Fruit fly (Drosophila melanogaster): Measurements from ENCODE around the gene Karl.

Gene Karl

DNA sequence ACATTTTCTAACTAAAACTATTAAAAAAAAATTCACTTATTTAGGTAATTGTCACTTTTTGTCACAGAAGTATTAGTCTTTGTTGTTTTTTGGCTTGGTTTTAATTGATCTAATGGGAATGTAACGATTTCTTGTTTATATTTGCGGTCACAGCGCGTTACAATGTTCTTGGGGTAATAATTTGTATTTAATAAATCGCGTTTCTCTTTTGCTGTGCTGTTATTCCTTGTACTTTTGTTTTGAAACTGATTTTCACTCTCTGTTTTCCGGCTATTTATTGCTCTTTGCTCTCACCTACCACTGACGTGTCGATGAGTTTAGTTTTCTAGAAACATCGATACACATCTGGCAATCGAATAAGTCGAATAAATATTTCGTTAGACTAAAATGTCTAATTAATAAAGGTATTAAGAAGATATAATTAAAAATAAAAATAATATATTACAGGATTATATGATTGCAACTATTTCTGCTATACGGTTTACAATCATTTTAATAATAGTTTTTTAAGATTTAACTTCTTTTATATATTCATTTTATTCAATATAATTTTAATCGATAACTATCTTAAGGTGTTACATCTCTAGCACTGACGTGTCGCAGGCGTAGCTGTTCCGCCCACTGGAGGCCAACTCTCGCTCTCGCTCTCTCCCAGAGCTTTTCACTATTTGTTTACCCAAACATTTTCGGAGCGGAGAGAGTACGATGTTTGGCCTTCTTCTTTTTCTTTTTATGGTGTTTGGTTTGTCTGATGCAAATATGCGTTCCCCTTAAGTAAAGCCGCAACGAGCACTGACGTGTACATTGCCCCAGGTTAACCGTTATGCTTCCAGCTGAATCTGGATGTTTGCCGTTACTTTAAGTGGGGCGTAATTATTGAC lies 19.9 kb downstream of the Karl start, which contains the start of gene Hsc70-3 (continued):
- TF ChIP-seq nmo (GFP tag; optimal IDR thresholded peaks at IDR 0.05) (peak; percentile 53), exex (tag; optimal IDR thresholded peaks at IDR 0.05) (no peak), Lhr (GFP tag; optimal IDR thresholded peaks at IDR 0.05) (peak; percentile 41), Asciz (GFP tag; optimal IDR thresholded peaks at IDR 0.05) (peak; percentile 83), CG3838 (GFP tag; optimal IDR thresholded peaks at IDR 0.05) (no peak), aop (GFP tag; IDR thresholded peaks at IDR 0.05) (no peak), crp (GFP tag; optimal IDR thresholded peaks at IDR 0.05) (no peak), ftz-f1 (GFP tag; optimal IDR thresholded peaks at IDR 0.05) (peak; percentile 47), Hr78 (GFP tag; optimal IDR thresholded peaks at IDR 0.05) (peak in 1 of 2 experiments; percentile 6), trem (tag; optimal IDR thresholded peaks at IDR 0.05) (peak; percentile 29), CG7745 (tag; optimal IDR thresholded peaks at IDR 0.05) (peak; percentile 68), CG2678 (tag; optimal IDR thresholded peaks at IDR 0.05) (peak; percentile 53), ab (GFP tag; optimal IDR thresholded peaks at IDR 0.05) (no peak), bcd (GFP tag; optimal IDR thresholded peaks at IDR 0.05) (no peak), CG17829 (tag; optimal IDR thresholded peaks at IDR 0.05) (peak; percentile 46), CG9609 (GFP tag; optimal IDR thresholded peaks at IDR 0.05) (no peak), CG10366 (GFP tag; IDR thresholded peaks at IDR 0.05) (no peak), Hr39 (optimal IDR thresholded peaks at IDR 0.05) (no peak), disco-r (GFP tag; optimal IDR thresholded peaks at IDR 0.05) (no peak), CG13775 (GFP tag; optimal IDR thresholded peaks at IDR 0.05) (no peak), CG10209 (GFP tag; optimal IDR thresholded peaks at IDR 0.05) (peak; percentile 32), Atf6 (GFP tag; IDR thresholded peaks at IDR 0.05) (no peak), CG7963 (GFP tag; IDR thresholded peaks at IDR 0.05; ENCODE audit: partially characterized antibody) (peak; percentile 48; the same call in 1 of the 3 replicates), gcm (GFP tag; optimal IDR thresholded peaks at IDR 0.05) (peak; percentile 41), CG12769 (tag; optimal IDR thresholded peaks at IDR 0.05) (peak; percentile 41), seq (GFP tag; IDR thresholded peaks at IDR 0.05) (no peak), amos (GFP tag; IDR thresholded peaks at IDR 0.05; ENCODE audit: partially characterized antibody) (peak; percentile 55; the same call in 1 of the 2 replicates), CG2202 (tag; optimal IDR thresholded peaks at IDR 0.05) (peak; percentile 64), pho (GFP tag; optimal IDR thresholded peaks at IDR 0.05) (no peak), mirr (GFP tag; optimal IDR thresholded peaks at IDR 0.05) (peak; percentile 45), GATAe (GFP tag; conservative IDR thresholded peaks at IDR 0.05) (no peak), CG10431 (GFP tag; optimal IDR thresholded peaks at IDR 0.05) (peak; percentile 61), Fer1 (GFP tag; optimal IDR thresholded peaks at IDR 0.05) (peak; percentile 0), Tbp (GFP tag; optimal IDR thresholded peaks at IDR 0.05) (no peak), Kr (GFP tag; optimal IDR thresholded peaks at IDR 0.05) (no peak), run (tag; optimal IDR thresholded peaks at IDR 0.05) (no peak), CG11560 (tag; IDR thresholded peaks at IDR 0.05) (peak; percentile 98), Side (GFP tag; optimal IDR thresholded peaks at IDR 0.05) (peak; percentile 40), stwl (tag; optimal IDR thresholded peaks at IDR 0.05) (peak; percentile 49), Sry-β (GFP tag; optimal IDR thresholded peaks at IDR 0.05) (no peak), Dad (GFP tag; optimal IDR thresholded peaks at IDR 0.05) (no peak), sna (GFP tag; IDR thresholded peaks at IDR 0.05; ENCODE audit: partially characterized antibody) (peak; percentile 79; the same call in 1 of the 2 replicates), CrebB (tag; optimal IDR thresholded peaks at IDR 0.05) (no peak), CG7357 (GFP tag; IDR thresholded peaks at IDR 0.05) (no peak), Drgx (GFP tag; IDR thresholded peaks at IDR 0.05) (no peak), sim (GFP tag; IDR thresholded peaks at IDR 0.05) (0 out of 2 replicates have a peak, but pooled peaks have one; percentile 17), rib (GFP tag; IDR thresholded peaks at IDR 0.05) (no peak), CG32532 (GFP tag; IDR thresholded peaks at IDR 0.05) (0 out of 2 replicates have a peak, but pooled peaks have one; percentile 13)
